Fruit fly (Drosophila melanogaster) whole organism, embryonic: ENCODE measurements around the gene Usp14.
A peak's percentile ranks its signal among the peaks of the same experiment; 100 is the strongest.

Source experiments
- ATbp ChIP-seq: fragments of 200-800 bp; sonication (Bioruptor generic); optimal IDR thresholded peaks from 2 replicates; lab custom pipeline; 2017; ENCODE audit warnings: missing biosample characterization, mild to moderate bottlenecking, missing genetic modification characterization, missing genetic modification reagents
- Atf6 ChIP-seq: fragments of 200-800 bp; sonication (Bioruptor generic); IDR thresholded peaks from 2 replicates; pipeline ENCODE4 v1.3.6; 2022; ENCODE audit warnings: missing biosample characterization, missing genetic modification characterization
- CG10431 ChIP-seq: fragments of 200-800 bp; sonication (Bioruptor generic); optimal IDR thresholded peaks from 3 replicates; lab custom pipeline; 2018; ENCODE audit warnings: missing biosample characterization, mild to moderate bottlenecking, missing genetic modification characterization
- CG11398 ChIP-seq: fragments of 200-800 bp; sonication (Bioruptor generic); optimal IDR thresholded peaks from 2 replicates; lab custom pipeline; 2016; ENCODE audit warnings: missing biosample characterization, missing genetic modification characterization
- CG1529 ChIP-seq: fragments of 200-800 bp; sonication (Bioruptor generic); optimal IDR thresholded peaks from 3 replicates; lab custom pipeline; 2018; ENCODE audit warnings: missing biosample characterization, missing genetic modification characterization
- CG1647 ChIP-seq: fragments of 200-800 bp; sonication (Bioruptor generic); optimal IDR thresholded peaks from 3 replicates; lab custom pipeline; 2016; ENCODE audit warnings: missing biosample characterization, missing genetic modification characterization
- CG17328 ChIP-seq: fragments of 200-800 bp; sonication (Bioruptor generic); IDR thresholded peaks from 2 replicates; pipeline ENCODE4 v1.3.6; 2022; ENCODE audit warnings: missing biosample characterization, missing genetic modification characterization
- CG2202 ChIP-seq: fragments of 200-800 bp; sonication (Bioruptor generic); optimal IDR thresholded peaks from 2 replicates; lab custom pipeline; 2018; ENCODE audit warnings: missing biosample characterization, mild to moderate bottlenecking, missing genetic modification characterization
- CG33557 ChIP-seq: fragments of 200-800 bp; sonication (Bioruptor generic); optimal IDR thresholded peaks from 2 replicates; lab custom pipeline; 2019; ENCODE audit warnings: missing biosample characterization, mild to moderate bottlenecking, missing genetic modification characterization, moderate library complexity
- CG43689 ChIP-seq: fragments of 200-800 bp; sonication (Bioruptor generic); IDR thresholded peaks from 2 replicates; pipeline ENCODE4 v1.3.6; 2022; ENCODE audit warnings: missing biosample characterization, missing genetic modification characterization
- CG6683 ChIP-seq: fragments of 200-800 bp; sonication (Bioruptor generic); optimal IDR thresholded peaks from 2 replicates; lab custom pipeline; 2017; ENCODE audit warnings: missing biosample characterization, mild to moderate bottlenecking, missing genetic modification characterization, missing genetic modification reagents
- CG6765 ChIP-seq: fragments of 200-800 bp; sonication (Bioruptor generic); optimal IDR thresholded peaks from 3 replicates; lab custom pipeline; 2017; ENCODE audit warnings: missing biosample characterization, mild to moderate bottlenecking, missing genetic modification characterization
- CG7928 ChIP-seq: fragments of 200-800 bp; sonication (Bioruptor generic); optimal IDR thresholded peaks from 2 replicates; lab custom pipeline; 2017; ENCODE audit warnings: missing biosample characterization, mild to moderate bottlenecking, missing genetic modification characterization
- CG8765 ChIP-seq: fragments of 200-800 bp; sonication (Bioruptor generic); IDR thresholded peaks from 2 replicates; pipeline ENCODE4 v1.3.6; 2022; ENCODE audit warnings: missing biosample characterization, missing genetic modification characterization
- CG9215 ChIP-seq: fragments of 200-800 bp; sonication (Bioruptor generic); IDR thresholded peaks from 2 replicates; pipeline ENCODE4 v1.3.6; 2022; ENCODE audit warnings: missing biosample characterization, missing genetic modification characterization
- CG9876 ChIP-seq: fragments of 200-800 bp; sonication (Bioruptor generic); optimal IDR thresholded peaks from 2 replicates; lab custom pipeline; 2016; ENCODE audit warnings: missing biosample characterization, missing genetic modification characterization
- Dbx ChIP-seq: fragments of 200-800 bp; sonication (Bioruptor generic); IDR thresholded peaks from 3 replicates; pipeline ENCODE4 v1.3.6; 2022; ENCODE audit warnings: missing biosample characterization, missing genetic modification characterization
- Dek ChIP-seq: fragments of 200-800 bp; sonication (Bioruptor generic); optimal IDR thresholded peaks from 3 replicates; lab custom pipeline; 2019; ENCODE audit warnings: missing biosample characterization, mild to moderate bottlenecking, missing genetic modification characterization, moderate library complexity
- Dfd ChIP-seq, 2 experiments: fragments of >200 bp; optimal IDR thresholded peaks; 2 replicates each; lab custom pipeline; 2017; ENCODE audit warnings: missing biosample characterization in 2 of 2, missing genetic modification characterization in 2 of 2
- Dll ChIP-seq: fragments of 200-800 bp; sonication (Bioruptor generic); IDR thresholded peaks from 4 replicates; pipeline ENCODE4 v1.3.6; 2022; ENCODE audit warnings: missing biosample characterization, missing genetic modification characterization; ENCODE audit not compliant: partially characterized antibody
- Hmx ChIP-seq: fragments of 200-800 bp; sonication (Bioruptor generic); optimal IDR thresholded peaks from 2 replicates; lab custom pipeline; 2016; ENCODE audit warnings: missing biosample characterization, missing genetic modification characterization
- Hr39 ChIP-seq: fragments of >200 bp; optimal IDR thresholded peaks from 2 replicates; lab custom pipeline; 2017
- Hsf ChIP-seq: fragments of 200-800 bp; sonication (Bioruptor generic); optimal IDR thresholded peaks from 3 replicates; lab custom pipeline; 2016; ENCODE audit warnings: missing biosample characterization, missing genetic modification characterization
- Mad ChIP-seq: fragments of 200-800 bp; sonication (Bioruptor generic); optimal IDR thresholded peaks from 2 replicates; lab custom pipeline; 2016; ENCODE audit warnings: missing biosample characterization, missing genetic modification characterization
- NFAT ChIP-seq: fragments of 200-800 bp; sonication (Bioruptor generic); IDR thresholded peaks from 2 replicates; pipeline ENCODE4 v1.3.6; 2022; ENCODE audit warnings: missing biosample characterization, missing genetic modification characterization
- Oli ChIP-seq: fragments of 200-800 bp; sonication (Bioruptor generic); optimal IDR thresholded peaks from 2 replicates; lab custom pipeline; 2018; ENCODE audit warnings: missing biosample characterization, mild to moderate bottlenecking, missing genetic modification characterization, moderate library complexity
- Rfx ChIP-seq: fragments of 200-800 bp; sonication (Bioruptor generic); IDR thresholded peaks from 2 replicates; pipeline ENCODE4 v1.3.6; 2022; ENCODE audit warnings: missing biosample characterization, missing genetic modification characterization
- Scr ChIP-seq: fragments of 200-800 bp; sonication (Bioruptor generic); IDR thresholded peaks from 2 replicates; pipeline ENCODE4 v1.3.6; 2022; ENCODE audit warnings: missing biosample characterization, missing genetic modification characterization; ENCODE audit not compliant: partially characterized antibody
- Side ChIP-seq: fragments of 200-800 bp; sonication (Bioruptor generic); optimal IDR thresholded peaks from 2 replicates; lab custom pipeline; 2016; ENCODE audit warnings: missing biosample characterization, missing genetic modification characterization
- Ssrp ChIP-seq: fragments of 200-800 bp; sonication (Bioruptor generic); optimal IDR thresholded peaks from 2 replicates; lab custom pipeline; 2018; ENCODE audit warnings: missing biosample characterization, mild to moderate bottlenecking, missing genetic modification characterization, moderate library complexity
- Tbp ChIP-seq: fragments of >200 bp; optimal IDR thresholded peaks from 2 replicates; lab custom pipeline; 2018; ENCODE audit warnings: missing biosample characterization, missing genetic modification characterization
- ase ChIP-seq: fragments of 200-800 bp; sonication (Bioruptor generic); IDR thresholded peaks from 3 replicates; pipeline ENCODE4 v1.3.6; 2022; ENCODE audit warnings: missing biosample characterization, missing genetic modification characterization
- bowl ChIP-seq: fragments of 200-800 bp; sonication (Bioruptor generic); IDR thresholded peaks from 2 replicates; pipeline ENCODE4 v1.3.6; 2022; ENCODE audit warnings: missing biosample characterization, missing genetic modification characterization
- btn ChIP-seq: fragments of 200-800 bp; sonication (Bioruptor generic); optimal IDR thresholded peaks from 2 replicates; lab custom pipeline; 2016; ENCODE audit warnings: missing biosample characterization, missing genetic modification characterization
- cad ChIP-seq: fragments of >200 bp; optimal IDR thresholded peaks from 2 replicates; lab custom pipeline; 2017; ENCODE audit warnings: missing biosample characterization, missing genetic modification characterization
- cg ChIP-seq: fragments of 200-800 bp; sonication (Bioruptor generic); optimal IDR thresholded peaks from 3 replicates; lab custom pipeline; 2019; ENCODE audit warnings: missing biosample characterization, mild to moderate bottlenecking, missing genetic modification characterization, moderate library complexity
- cwo ChIP-seq: fragments of 200-800 bp; sonication (Bioruptor generic); optimal IDR thresholded peaks from 3 replicates; lab custom pipeline; 2017; ENCODE audit warnings: missing biosample characterization, missing genetic modification characterization, mild to moderate bottlenecking, moderate library complexity, missing genetic modification reagents
- esg ChIP-seq: fragments of 200-800 bp; sonication (Bioruptor generic); conservative IDR thresholded peaks from 2 replicates; pipeline ENCODE4 v1.3.6; 2022; ENCODE audit warnings: missing biosample characterization, missing genetic modification characterization
- ham ChIP-seq: fragments of 200-800 bp; sonication (Bioruptor generic); IDR thresholded peaks from 2 replicates; pipeline ENCODE4 v1.3.6; 2022; ENCODE audit warnings: missing biosample characterization, missing genetic modification characterization
- hb ChIP-seq: fragments of 200-800 bp; sonication (Bioruptor generic); IDR thresholded peaks from 3 replicates; pipeline ENCODE4 v1.3.6; 2022; ENCODE audit warnings: missing biosample characterization, missing genetic modification characterization; ENCODE audit not compliant: partially characterized antibody
- inv ChIP-seq: fragments of 200-800 bp; sonication (Bioruptor generic); IDR thresholded peaks from 2 replicates; pipeline ENCODE4 v1.3.6; 2022; ENCODE audit warnings: missing biosample characterization, missing genetic modification characterization; ENCODE audit not compliant: partially characterized antibody
- kni ChIP-seq: fragments of 200-800 bp; sonication (Bioruptor generic); optimal IDR thresholded peaks from 3 replicates; lab custom pipeline; 2017; ENCODE audit warnings: mild to moderate bottlenecking, missing biosample characterization, missing genetic modification reagents, missing genetic modification characterization
- otp ChIP-seq: fragments of 200-800 bp; sonication (Bioruptor generic); IDR thresholded peaks from 3 replicates; pipeline ENCODE4, ENCODE4 v1.3.6; 2022; ENCODE audit warnings: missing biosample characterization, missing genetic modification characterization
- pfk ChIP-seq: fragments of 200-800 bp; sonication (Bioruptor generic); optimal IDR thresholded peaks from 2 replicates; lab custom pipeline; 2018; ENCODE audit warnings: missing biosample characterization, mild to moderate bottlenecking, missing genetic modification characterization, moderate library complexity
- psq ChIP-seq: fragments of 200-800 bp; sonication (Bioruptor generic); optimal IDR thresholded peaks from 2 replicates; lab custom pipeline; 2017; ENCODE audit warnings: missing biosample characterization, missing genetic modification characterization
- repo ChIP-seq: fragments of 200-800 bp; sonication (Bioruptor generic); optimal IDR thresholded peaks from 2 replicates; lab custom pipeline; 2016; ENCODE audit warnings: missing biosample characterization, missing genetic modification characterization
- sd ChIP-seq: fragments of 200-800 bp; sonication (Bioruptor generic); optimal IDR thresholded peaks from 3 replicates; lab custom pipeline; 2018; ENCODE audit warnings: missing biosample characterization, mild to moderate bottlenecking, missing genetic modification characterization, moderate library complexity
- shn ChIP-seq: fragments of 200-800 bp; sonication (Bioruptor generic); optimal IDR thresholded peaks from 3 replicates; lab custom pipeline; 2016; ENCODE audit warnings: missing biosample characterization, missing genetic modification characterization
- sima ChIP-seq: fragments of 200-800 bp; sonication (Bioruptor generic); optimal IDR thresholded peaks from 2 replicates; lab custom pipeline; 2016; ENCODE audit warnings: missing biosample characterization, missing genetic modification characterization
- so ChIP-seq: fragments of 200-800 bp; sonication (Bioruptor generic); IDR thresholded peaks from 3 replicates; pipeline ENCODE4 v1.3.6; 2022; ENCODE audit warnings: missing biosample characterization, missing genetic modification characterization
- sug ChIP-seq: fragments of 200-800 bp; optimal IDR thresholded peaks from 2 replicates; lab custom pipeline; 2019; ENCODE audit warnings: missing biosample characterization, mild to moderate bottlenecking, missing genetic modification characterization, moderate library complexity
- zen2 ChIP-seq: fragments of 200-800 bp; sonication (Bioruptor generic); IDR thresholded peaks from 3 replicates; pipeline ENCODE4 v1.3.6; 2022; ENCODE audit warnings: missing biosample characterization, missing genetic modification characterization; ENCODE audit not compliant: partially characterized antibody

Usp14 gene

dm6 chr2L:10334854-10335277 lies 20.7 kb upstream of the Usp14 start (continued):
- TF ChIP-seq CG11398 = peak; percentile 30
- TF ChIP-seq psq (GFP tag; lab: Kevin White, UChicago) = no peak
- TF ChIP-seq cad (GFP tag; lab: Kevin White, UChicago) = no peak
- TF ChIP-seq btn (GFP tag; lab: Kevin White, UChicago) = peak; percentile 5
- no peak for TF ChIP-seq CG8765 (GFP tag; lab: Robert Waterston, UW)
- TF ChIP-seq CG10431 (GFP tag; lab: Kevin White, UChicago) = peak; percentile 74
- no peak for TF ChIP-seq CG9876 (GFP tag; lab: Kevin White, UChicago)
- TF ChIP-seq pfk (GFP tag; lab: Kevin White, UChicago) = peak; percentile 78
- TF ChIP-seq sug (tag; lab: Kevin White, UChicago) = peak; percentile 87
- TF ChIP-seq CG1529 (GFP tag; lab: Kevin White, UChicago) = peak; percentile 62
- peak; percentile 67 for TF ChIP-seq Side (GFP tag; lab: Kevin White, UChicago)
- TF ChIP-seq ATbp = peak; percentile 73
- TF ChIP-seq CG9215 = no peak
- TF ChIP-seq cg (GFP tag; lab: Kevin White, UChicago) = peak; percentile 100
- peak; percentile 69 for TF ChIP-seq Scr (GFP tag; lab: Robert Waterston, UW)
- no peak for TF ChIP-seq Ssrp (tag; lab: Kevin White, UChicago)
- peak; percentile 61 for TF ChIP-seq cwo (GFP tag; lab: Kevin White, UChicago)
- TF ChIP-seq CG2202 (tag; lab: Kevin White, UChicago) = peak; percentile 35
- no peak for TF ChIP-seq Dfd (GFP tag; optimal IDR thresholded peaks at IDR 0.05; lab: Kevin White, UChicago)
- TF ChIP-seq Rfx (GFP tag; lab: Robert Waterston, UW) = peak; percentile 75
- TF ChIP-seq bowl = no peak; the same call in 1 of the 2 replicates
- peak; percentile 81; the same call in 2 of the 3 replicates for TF ChIP-seq Dbx (GFP tag; lab: Robert Waterston, UW)
- no peak for TF ChIP-seq CG7928
- TF ChIP-seq CG17328 (GFP tag; lab: Robert Waterston, UW) = peak; percentile 53
- TF ChIP-seq kni = peak; percentile 98
- TF ChIP-seq CG33557 (GFP tag; lab: Kevin White, UChicago) = peak; percentile 76
- TF ChIP-seq shn (GFP tag; lab: Kevin White, UChicago) = peak; percentile 57
- TF ChIP-seq CG6765 = peak; percentile 77
- no peak for TF ChIP-seq ham (GFP tag; lab: Robert Waterston, UW)
- TF ChIP-seq Hr39 (lab: Kevin White, UChicago) = no peak
- TF ChIP-seq so = no peak; the same call in 1 of the 3 replicates
- no peak; the same call in 2 of the 3 replicates for TF ChIP-seq zen2
- TF ChIP-seq hb (GFP tag; lab: Robert Waterston, UW) = no peak
- TF ChIP-seq CG1647 = peak; percentile 61
- TF ChIP-seq NFAT (GFP tag; lab: Robert Waterston, UW) = peak; percentile 70; the same call in 1 of the 2 replicates
- no peak for TF ChIP-seq Mad (GFP tag; lab: Kevin White, UChicago)
- TF ChIP-seq Dek (tag; lab: Kevin White, UChicago) = peak; percentile 60
- TF ChIP-seq Dll = peak; percentile 63
- TF ChIP-seq sima = no peak
- no peak for TF ChIP-seq esg (GFP tag; lab: Robert Waterston, UW)
- no peak for TF ChIP-seq Hmx (GFP tag; lab: Kevin White, UChicago)
- 0 out of 2 replicates have a peak, but pooled peaks have one; percentile 62 for TF ChIP-seq Atf6 (GFP tag; lab: Robert Waterston, UW)
- no peak for TF ChIP-seq CG43689 (GFP tag; lab: Robert Waterston, UW)
- no peak for TF ChIP-seq Tbp
- TF ChIP-seq Hsf (GFP tag; lab: Kevin White, UChicago) = peak; percentile 44
- TF ChIP-seq repo = peak; percentile 23
- TF ChIP-seq otp (GFP tag; lab: Robert Waterston, UW) = no peak; the same call in 2 of the 3 replicates
- no peak for TF ChIP-seq inv (GFP tag; lab: Robert Waterston, UW)
- no peak for TF ChIP-seq ase (GFP tag; lab: Robert Waterston, UW)
- peak; percentile 93 for TF ChIP-seq sd (tag; lab: Kevin White, UChicago)
- peak; percentile 50 for TF ChIP-seq CG6683
- no peak for TF ChIP-seq Oli (tag; lab: Kevin White, UChicago)
